Fruit fly (Drosophila melanogaster) whole organism, embryonic: ENCODE data around the gene lectin-37Db.

Experiments
- B-H1 ChIP-seq: fragments of 200-800 bp; sonication (Bioruptor generic); IDR thresholded peaks from 3 replicates; pipeline ENCODE4 v1.3.6; 2022; ENCODE audit warnings: missing biosample characterization, missing genetic modification characterization
- Bdp1 ChIP-seq: fragments of 200-800 bp; sonication (Bioruptor generic); optimal IDR thresholded peaks from 3 replicates; lab custom pipeline; 2016; ENCODE audit warnings: missing biosample characterization, missing genetic modification characterization
- Bgb ChIP-seq: fragments of 200-800 bp; sonication (Bioruptor generic); IDR thresholded peaks from 2 replicates; pipeline ENCODE4 v1.3.6; 2022; ENCODE audit warnings: missing biosample characterization, missing genetic modification characterization; ENCODE audit not compliant: partially characterized antibody
- CG10565 ChIP-seq: fragments of 200-800 bp; sonication (Bioruptor generic); optimal IDR thresholded peaks from 3 replicates; lab custom pipeline; 2016; ENCODE audit warnings: missing biosample characterization, mild to moderate bottlenecking, missing genetic modification characterization
- CG11093 ChIP-seq: fragments of 200-800 bp; sonication (Bioruptor generic); IDR thresholded peaks from 3 replicates; pipeline ENCODE4 v1.3.6; 2022; ENCODE audit warnings: missing biosample characterization, missing genetic modification characterization
- CG11504 ChIP-seq: fragments of 200-800 bp; sonication (Bioruptor generic); optimal IDR thresholded peaks from 3 replicates; lab custom pipeline; 2019; ENCODE audit warnings: missing biosample characterization, mild to moderate bottlenecking, missing genetic modification characterization, moderate library complexity
- CG13424 ChIP-seq: fragments of 200-800 bp; sonication (Bioruptor generic); optimal IDR thresholded peaks from 2 replicates; lab custom pipeline; 2019; ENCODE audit warnings: missing biosample characterization, mild to moderate bottlenecking, missing genetic modification characterization, moderate library complexity
- CG14014 ChIP-seq: fragments of 200-800 bp; sonication (Bioruptor generic); IDR thresholded peaks from 2 replicates; pipeline ENCODE4 v1.3.6; 2022; ENCODE audit warnings: missing biosample characterization, missing genetic modification characterization
- CG14050 ChIP-seq: fragments of 200-800 bp; sonication (Bioruptor generic); IDR thresholded peaks from 3 replicates; pipeline ENCODE4 v1.3.6; 2022; ENCODE audit warnings: missing biosample characterization, missing genetic modification characterization
- CG14965 ChIP-seq: fragments of 200-800 bp; sonication (Bioruptor generic); optimal IDR thresholded peaks from 2 replicates; lab custom pipeline; 2016; ENCODE audit warnings: missing biosample characterization, missing genetic modification characterization, borderline replicate concordance
- CG17359 ChIP-seq: fragments of 200-800 bp; sonication (Bioruptor generic); optimal IDR thresholded peaks from 3 replicates; lab custom pipeline; 2018; ENCODE audit warnings: missing biosample characterization, mild to moderate bottlenecking, missing genetic modification characterization, moderate library complexity
- CG31224 ChIP-seq: fragments of 200-800 bp; sonication (Bioruptor generic); IDR thresholded peaks from 2 replicates; pipeline ENCODE4 v1.3.6; 2022; ENCODE audit warnings: missing biosample characterization, missing genetic modification characterization
- CG32532 ChIP-seq: fragments of 200-800 bp; sonication (Bioruptor generic); IDR thresholded peaks from 2 replicates; pipeline ENCODE4 v1.3.6; 2022; ENCODE audit warnings: missing biosample characterization, missing genetic modification characterization
- CG32772 ChIP-seq: fragments of 200-800 bp; sonication (Bioruptor generic); IDR thresholded peaks from 2 replicates; pipeline ENCODE4 v1.3.6; 2022; ENCODE audit warnings: missing biosample characterization, missing genetic modification characterization
- CG4404 ChIP-seq: fragments of 200-800 bp; sonication (Bioruptor generic); IDR thresholded peaks from 2 replicates; pipeline ENCODE4 v1.3.6; 2022; ENCODE audit warnings: missing biosample characterization, missing genetic modification characterization
- CG6689 ChIP-seq: fragments of 200-800 bp; sonication (Bioruptor generic); IDR thresholded peaks from 2 replicates; pipeline ENCODE4 v1.3.6; 2022; ENCODE audit warnings: missing biosample characterization, missing genetic modification characterization
- CG7839 ChIP-seq: fragments of 200-800 bp; sonication (Bioruptor generic); optimal IDR thresholded peaks from 3 replicates; lab custom pipeline; 2018; ENCODE audit warnings: missing biosample characterization, mild to moderate bottlenecking, missing genetic modification characterization, moderate library complexity
- CG7928 ChIP-seq: fragments of 200-800 bp; sonication (Bioruptor generic); optimal IDR thresholded peaks from 2 replicates; lab custom pipeline; 2017; ENCODE audit warnings: missing biosample characterization, mild to moderate bottlenecking, missing genetic modification characterization
- CTCF ChIP-seq: fragments of 200-800 bp; sonication (Bioruptor generic); optimal IDR thresholded peaks from 2 replicates; lab custom pipeline; 2017; ENCODE audit warnings: missing biosample characterization, mild to moderate bottlenecking, missing genetic modification characterization, moderate library complexity
- Camta ChIP-seq: fragments of 200-800 bp; sonication (Bioruptor generic); optimal IDR thresholded peaks from 2 replicates; lab custom pipeline; 2016; ENCODE audit warnings: missing biosample characterization, missing genetic modification characterization
- Dad ChIP-seq: fragments of 200-800 bp; sonication (Bioruptor generic); optimal IDR thresholded peaks from 3 replicates; lab custom pipeline; 2016; ENCODE audit warnings: missing biosample characterization, missing genetic modification characterization
- Dref ChIP-seq: fragments of 200-800 bp; sonication (Bioruptor generic); IDR thresholded peaks from 2 replicates; pipeline ENCODE4 v1.3.6; 2022; ENCODE audit warnings: missing biosample characterization, missing genetic modification characterization
- Elba2 ChIP-seq: fragments of 200-800 bp; sonication (Bioruptor generic); optimal IDR thresholded peaks from 3 replicates; lab custom pipeline; 2016; ENCODE audit warnings: missing biosample characterization, missing genetic modification characterization
- Ets97D ChIP-seq: fragments of 200-800 bp; sonication (Bioruptor generic); optimal IDR thresholded peaks from 3 replicates; lab custom pipeline; 2016; ENCODE audit warnings: missing biosample characterization, missing genetic modification characterization
- Fer1 ChIP-seq: fragments of 200-800 bp; sonication (Bioruptor generic); optimal IDR thresholded peaks from 2 replicates; lab custom pipeline; 2017; ENCODE audit warnings: missing biosample characterization, mild to moderate bottlenecking, missing genetic modification characterization
- HLH4C ChIP-seq: fragments of 200-800 bp; sonication (Bioruptor generic); IDR thresholded peaks from 3 replicates; pipeline ENCODE4 v1.3.6; 2022; ENCODE audit warnings: missing biosample characterization, missing genetic modification characterization; ENCODE audit not compliant: partially characterized antibody
- Kr ChIP-seq: fragments of 200-800 bp; sonication (Bioruptor generic); optimal IDR thresholded peaks from 2 replicates; lab custom pipeline; 2017; ENCODE audit warnings: missing biosample characterization, mild to moderate bottlenecking, missing genetic modification characterization
- Ptx1 ChIP-seq: fragments of 200-800 bp; sonication (Bioruptor generic); IDR thresholded peaks from 2 replicates; pipeline ENCODE4 v1.3.6; 2022; ENCODE audit warnings: missing biosample characterization, missing genetic modification characterization
- Spps ChIP-seq: fragments of 200-800 bp; sonication (Bioruptor generic); optimal IDR thresholded peaks from 2 replicates; lab custom pipeline; 2018; ENCODE audit warnings: missing biosample characterization, mild to moderate bottlenecking, missing genetic modification characterization
- ab ChIP-seq: fragments of 200-800 bp; sonication (Bioruptor generic); optimal IDR thresholded peaks from 2 replicates; lab custom pipeline; 2016; ENCODE audit warnings: missing biosample characterization, missing genetic modification characterization
- aop ChIP-seq: fragments of 200-800 bp; sonication (Bioruptor generic); IDR thresholded peaks from 2 replicates; pipeline ENCODE4 v1.3.6; 2022; ENCODE audit warnings: missing biosample characterization, missing genetic modification characterization
- ap ChIP-seq: fragments of 200-800 bp; sonication (Bioruptor generic); IDR thresholded peaks from 2 replicates; pipeline ENCODE4 v1.3.6; 2022; ENCODE audit warnings: missing biosample characterization, missing genetic modification characterization
- bab2 ChIP-seq: fragments of 200-800 bp; sonication (Bioruptor generic); optimal IDR thresholded peaks from 2 replicates; lab custom pipeline; 2016; ENCODE audit warnings: missing biosample characterization, missing genetic modification characterization
- chif ChIP-seq, 2 experiments: fragments of 200-800 bp; sonication (Bioruptor generic); optimal IDR thresholded peaks; 3 replicates each; lab custom pipeline; 2016; ENCODE audit warnings: missing biosample characterization in 2 of 2, missing genetic modification characterization in 2 of 2
- chm ChIP-seq: fragments of 200-800 bp; sonication (Bioruptor generic); IDR thresholded peaks from 2 replicates; pipeline ENCODE4 v1.3.6; 2022; ENCODE audit warnings: missing biosample characterization, missing genetic modification characterization
- chn ChIP-seq: fragments of 200-800 bp; sonication (Bioruptor generic); optimal IDR thresholded peaks from 2 replicates; lab custom pipeline; 2016; ENCODE audit warnings: missing biosample characterization, missing genetic modification characterization
- eve ChIP-seq, 2 experiments: fragments of >200 bp; optimal IDR thresholded peaks; 2 replicates each; lab custom pipeline; 2017; ENCODE audit warnings: missing biosample characterization in 2 of 2, missing genetic modification characterization in 2 of 2
- fd64A ChIP-seq: fragments of 200-800 bp; sonication (Bioruptor generic); optimal IDR thresholded peaks from 3 replicates; lab custom pipeline; 2018; ENCODE audit warnings: missing biosample characterization, mild to moderate bottlenecking, missing genetic modification characterization
- gem ChIP-seq: fragments of 200-800 bp; sonication (Bioruptor generic); optimal IDR thresholded peaks from 2 replicates; lab custom pipeline; 2019; ENCODE audit warnings: missing biosample characterization, mild to moderate bottlenecking, missing genetic modification characterization, moderate library complexity
- gsb ChIP-seq: fragments of 200-800 bp; sonication (Bioruptor generic); IDR thresholded peaks from 2 replicates; pipeline ENCODE4 v1.3.6; 2022; ENCODE audit warnings: missing biosample characterization, missing genetic modification characterization
- gt ChIP-seq: fragments of 200-800 bp; sonication (Bioruptor generic); IDR thresholded peaks from 2 replicates; pipeline ENCODE4 v1.3.6; 2022; ENCODE audit warnings: missing biosample characterization, missing genetic modification characterization
- hb ChIP-seq: fragments of 200-800 bp; sonication (Bioruptor generic); IDR thresholded peaks from 3 replicates; pipeline ENCODE4 v1.3.6; 2022; ENCODE audit warnings: missing biosample characterization, missing genetic modification characterization; ENCODE audit not compliant: partially characterized antibody
- jumu ChIP-seq: fragments of 200-800 bp; sonication (Bioruptor generic); optimal IDR thresholded peaks from 3 replicates; lab custom pipeline; 2016; ENCODE audit warnings: missing biosample characterization, missing genetic modification characterization
- mirr ChIP-seq: fragments of 200-800 bp; sonication (Bioruptor generic); optimal IDR thresholded peaks from 3 replicates; lab custom pipeline; 2018; ENCODE audit warnings: missing biosample characterization, mild to moderate bottlenecking, missing genetic modification characterization
- nmo ChIP-seq: fragments of 200-800 bp; sonication (Bioruptor generic); optimal IDR thresholded peaks from 2 replicates; lab custom pipeline; 2018; ENCODE audit warnings: missing biosample characterization, mild to moderate bottlenecking, missing genetic modification characterization, moderate library complexity
- nom ChIP-seq: fragments of 200-800 bp; sonication (Bioruptor generic); optimal IDR thresholded peaks from 2 replicates; lab custom pipeline; 2017; ENCODE audit warnings: missing biosample characterization, missing genetic modification characterization, mild to moderate bottlenecking, moderate library complexity, missing genetic modification reagents
- sc ChIP-seq, 3 experiments: fragments of >200 bp in 2 of 3; fragments of 200-800 bp in 1 of 3; sonication (Bioruptor generic) in 1 of 3; optimal IDR thresholded peaks; 2 replicates in 2 of 3; 3 replicates in 1 of 3; lab custom pipeline; 2017; ENCODE audit warnings: mild to moderate bottlenecking in 1 of 3, missing biosample characterization in 1 of 3, missing genetic modification characterization in 1 of 3, missing genetic modification reagents in 1 of 3
- schlank ChIP-seq: fragments of 200-800 bp; sonication (Bioruptor generic); optimal IDR thresholded peaks from 2 replicates; lab custom pipeline; 2018; ENCODE audit warnings: missing biosample characterization, mild to moderate bottlenecking, missing genetic modification characterization
- unc-4 ChIP-seq: fragments of 200-800 bp; sonication (Bioruptor generic); IDR thresholded peaks from 2 replicates; pipeline ENCODE4 v1.3.6; 2022; ENCODE audit warnings: missing biosample characterization, missing genetic modification characterization; ENCODE audit not compliant: partially characterized antibody
- wor ChIP-seq: fragments of 200-800 bp; sonication (Bioruptor generic); IDR thresholded peaks from 2 replicates; pipeline ENCODE4 v1.3.6; 2022; ENCODE audit warnings: missing biosample characterization, missing genetic modification characterization

lectin-37Db gene

DNA sequence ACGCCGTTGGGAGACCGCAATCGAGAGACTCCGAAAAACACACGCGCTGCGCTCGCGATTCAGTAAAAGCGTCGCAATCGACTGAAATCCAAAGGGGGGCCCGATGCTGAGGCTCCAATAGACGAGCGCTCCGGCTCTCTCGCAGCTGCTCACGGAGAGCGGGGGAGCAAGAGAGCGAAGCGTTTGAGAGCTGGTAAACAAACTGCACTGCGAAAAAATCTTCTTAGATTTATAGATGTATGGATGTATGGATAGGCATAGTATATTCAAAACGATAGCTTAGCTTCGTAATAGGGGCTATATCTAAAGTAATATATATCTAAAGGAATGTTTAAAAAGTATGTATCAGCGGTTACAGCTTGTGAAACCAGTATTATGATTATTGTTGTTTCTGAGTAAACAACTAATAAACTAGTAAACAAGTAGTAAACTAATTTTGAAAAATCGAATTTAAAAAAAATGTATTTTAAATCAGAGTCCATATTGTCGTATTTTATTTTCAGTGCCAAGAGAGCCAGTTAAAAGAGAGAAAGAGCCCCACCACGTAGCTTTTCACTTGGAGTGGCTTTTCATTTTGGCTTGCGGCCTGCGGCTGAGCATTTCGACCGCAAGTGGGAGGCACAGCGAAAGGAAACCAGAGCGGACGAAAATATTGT, 4.7 kb downstream of the lectin-37Db start, which contains the start of the genes Alp12 and CG13085 (continued):
- TF ChIP-seq CG11504 (peak; percentile 97), CG6689 (GFP tag; lab: Robert Waterston, UW) (peak; percentile 98), CG31224 (GFP tag; lab: Robert Waterston, UW) (peak; percentile 92), chif (GFP tag; optimal IDR thresholded peaks at IDR 0.05; lab: Kevin White, UChicago) (peak; percentile 91 to 97), gsb (GFP tag; lab: Robert Waterston, UW) (peak; percentile 95), CG14050 (peak; percentile 95), sc (optimal IDR thresholded peaks at IDR 0.05; lab: Kevin White, UChicago) (no peak), sc (GFP tag; optimal IDR thresholded peaks at IDR 0.05; lab: Kevin White, UChicago) (peak; percentile 98), ab (GFP tag; lab: Kevin White, UChicago) (peak; percentile 63), jumu (GFP tag; lab: Kevin White, UChicago) (peak; percentile 85), Bgb (GFP tag; lab: Robert Waterston, UW) (peak; percentile 48; the same call in 1 of the 2 replicates), Kr (GFP tag; lab: Kevin White, UChicago) (no peak), nmo (GFP tag; lab: Kevin White, UChicago) (peak; percentile 99), CG7928 (GFP tag; lab: Kevin White, UChicago) (peak; percentile 79), hb (GFP tag; lab: Robert Waterston, UW) (no peak), gt (GFP tag; lab: Robert Waterston, UW) (peak; percentile 90), Elba2 (GFP tag; lab: Kevin White, UChicago) (peak; percentile 27), CTCF (GFP tag; lab: Kevin White, UChicago) (peak; percentile 74), CG14965 (peak; percentile 57), CG7839 (tag; lab: Kevin White, UChicago) (peak; percentile 98), CG10565 (GFP tag; lab: Kevin White, UChicago) (peak; percentile 75), Bdp1 (GFP tag; lab: Kevin White, UChicago) (peak; percentile 88), CG11093 (GFP tag; lab: Robert Waterston, UW) (peak; percentile 95), Fer1 (peak; percentile 99), HLH4C (GFP tag; lab: Robert Waterston, UW) (no peak), schlank (tag; lab: Kevin White, UChicago) (peak; percentile 93), unc-4 (peak; percentile 44; the same call in 1 of the 2 replicates), fd64A (GFP tag; lab: Kevin White, UChicago) (peak; percentile 93), CG32532 (GFP tag; lab: Robert Waterston, UW) (peak; percentile 96), chm (peak; percentile 85; the same call in 1 of the 2 replicates), Ets97D (GFP tag; lab: Kevin White, UChicago) (peak; percentile 79), ap (GFP tag; lab: Robert Waterston, UW) (peak; percentile 92), Ptx1 (GFP tag; lab: Robert Waterston, UW) (peak; percentile 97), Camta (GFP tag; lab: Kevin White, UChicago) (peak; percentile 96), bab2 (peak; percentile 94), CG4404 (GFP tag; lab: Robert Waterston, UW) (peak; percentile 88), CG14014 (GFP tag; lab: Robert Waterston, UW) (peak; percentile 95), Dref (GFP tag; lab: Robert Waterston, UW) (no peak), chn (GFP tag; lab: Kevin White, UChicago) (peak; percentile 94), mirr (GFP tag; lab: Kevin White, UChicago) (peak; percentile 94), aop (GFP tag; lab: Robert Waterston, UW) (peak; percentile 36), CG32772 (GFP tag; lab: Robert Waterston, UW) (peak; percentile 95), gem (tag; lab: Kevin White, UChicago) (peak; percentile 99), eve (GFP tag; optimal IDR thresholded peaks at IDR 0.05; lab: Kevin White, UChicago) (no peak), wor (GFP tag; lab: Robert Waterston, UW) (peak; percentile 98), Dad (GFP tag; lab: Kevin White, UChicago) (peak; percentile 86), CG13424 (tag; lab: Kevin White, UChicago) (peak; percentile 99), CG17359 (tag; lab: Kevin White, UChicago) (peak; percentile 98), B-H1 (GFP tag; lab: Robert Waterston, UW) (peak; percentile 91), Spps (tag; lab: Kevin White, UChicago) (peak; percentile 93), nom (GFP tag; lab: Kevin White, UChicago) (peak; percentile 83)
